Fruit fly (Drosophila melanogaster): ENCODE measurements around the gene mtg.

- TF ChIP-seq CG33213 (GFP tag; optimal IDR thresholded peaks at IDR 0.05) (no peak), CG10321 (GFP tag; IDR thresholded peaks at IDR 0.05) (no peak), Antp (GFP tag; optimal IDR thresholded peaks at IDR 0.05) (no peak), onecut (GFP tag; IDR thresholded peaks at IDR 0.05) (no peak), gt (GFP tag; IDR thresholded peaks at IDR 0.05) (no peak)
Observed at dm6 chr3R:8275031-8275430, 24.7 kb downstream of the mtg start.

All from whole organism, embryonic.